Fruit fly (Drosophila melanogaster) whole organism, prepupa: ENCODE measurements around the gene stc.

Experiments used
- CG10631 ChIP-seq: fragments of 200-800 bp; sonication (Bioruptor generic); optimal IDR thresholded peaks from 2 replicates; lab custom pipeline; 2016; ENCODE audit warnings: missing biosample characterization, missing genetic modification characterization
- CG11762 ChIP-seq: fragments of 200-800 bp; sonication (Bioruptor generic); optimal IDR thresholded peaks from 3 replicates; lab custom pipeline; 2016; ENCODE audit warnings: missing biosample characterization, missing genetic modification characterization; ENCODE audit not compliant: insufficient read depth
- CG31627 ChIP-seq: fragments of 200-800 bp; sonication (Bioruptor generic); optimal IDR thresholded peaks from 3 replicates; lab custom pipeline; 2016; ENCODE audit warnings: missing biosample characterization, missing genetic modification characterization
- CG34406 ChIP-seq: fragments of 200-800 bp; sonication (Bioruptor generic); optimal IDR thresholded peaks from 3 replicates; lab custom pipeline; 2016; ENCODE audit warnings: missing biosample characterization, missing genetic modification characterization
- CG6808 ChIP-seq: fragments of 200-800 bp; sonication (Bioruptor generic); optimal IDR thresholded peaks from 3 replicates; lab custom pipeline; 2017; ENCODE audit warnings: missing biosample characterization, missing genetic modification characterization, mild to moderate bottlenecking, moderate library complexity, missing genetic modification reagents
- CG6854 ChIP-seq: fragments of 200-800 bp; sonication (Bioruptor generic); optimal IDR thresholded peaks from 2 replicates; lab custom pipeline; 2017; ENCODE audit warnings: missing biosample characterization, mild to moderate bottlenecking, missing genetic modification characterization
- CG7368 ChIP-seq: fragments of 200-800 bp; sonication (Bioruptor generic); optimal IDR thresholded peaks from 3 replicates; lab custom pipeline; 2016; ENCODE audit warnings: missing biosample characterization, missing genetic modification characterization
- CG8119 ChIP-seq: fragments of 200-800 bp; sonication (Bioruptor generic); IDR thresholded peaks from 3 replicates; pipeline ENCODE4 v1.3.6; 2022; ENCODE audit warnings: missing biosample characterization, missing genetic modification characterization
- CG8319 ChIP-seq: fragments of 200-800 bp; sonication (Bioruptor generic); optimal IDR thresholded peaks from 3 replicates; lab custom pipeline; 2016; ENCODE audit warnings: missing biosample characterization, missing genetic modification characterization
- CG9139 ChIP-seq: fragments of 200-800 bp; sonication (Bioruptor generic); optimal IDR thresholded peaks from 3 replicates; lab custom pipeline; 2017; ENCODE audit warnings: missing biosample characterization, mild to moderate bottlenecking, missing genetic modification characterization
- Eip75B ChIP-seq: fragments of 200-800 bp; sonication (Bioruptor generic); optimal IDR thresholded peaks from 3 replicates; lab custom pipeline; 2016; ENCODE audit warnings: missing biosample characterization, missing genetic modification characterization
- Eip78C ChIP-seq: fragments of 200-800 bp; sonication (Bioruptor generic); peaks from one replicate; lab custom pipeline; 2016; ENCODE audit warnings: missing biosample characterization, missing genetic modification characterization
- Ets21C ChIP-seq: fragments of 200-800 bp; sonication (Bioruptor generic); optimal IDR thresholded peaks from 3 replicates; lab custom pipeline; 2016; ENCODE audit warnings: missing biosample characterization, missing genetic modification characterization
- Hr38 ChIP-seq: sonication (Bioruptor generic); optimal IDR thresholded peaks from 2 replicates; lab custom pipeline; 2016; ENCODE audit warnings: missing biosample characterization, missing genetic modification characterization
- Hr39 ChIP-seq: fragments of 200-800 bp; sonication (Bioruptor generic); optimal IDR thresholded peaks from 2 replicates; lab custom pipeline; 2016; ENCODE audit warnings: missing biosample characterization, missing genetic modification characterization
- Hr4 ChIP-seq: fragments of 200-800 bp; sonication (Bioruptor generic); optimal IDR thresholded peaks from 3 replicates; lab custom pipeline; 2016; ENCODE audit warnings: missing biosample characterization, missing genetic modification characterization
- Lpt ChIP-seq: fragments of 200-800 bp; sonication (Bioruptor generic); optimal IDR thresholded peaks from 3 replicates; lab custom pipeline; 2016; ENCODE audit warnings: missing biosample characterization, missing genetic modification characterization
- Met ChIP-seq: fragments of 200-800 bp; sonication (Bioruptor generic); optimal IDR thresholded peaks from 3 replicates; lab custom pipeline; 2016; ENCODE audit warnings: missing biosample characterization, missing genetic modification characterization
- OdsH ChIP-seq: fragments of 200-800 bp; sonication (Bioruptor generic); optimal IDR thresholded peaks from 3 replicates; lab custom pipeline; 2016; ENCODE audit warnings: missing biosample characterization, missing genetic modification characterization
- Smox ChIP-seq: fragments of 200-800 bp; sonication (Bioruptor generic); optimal IDR thresholded peaks from 3 replicates; lab custom pipeline; 2016; ENCODE audit warnings: missing biosample characterization, missing genetic modification characterization
- Sox14 ChIP-seq: fragments of 200-800 bp; sonication (Bioruptor generic); optimal IDR thresholded peaks from 3 replicates; lab custom pipeline; 2016; ENCODE audit warnings: missing biosample characterization, missing genetic modification characterization
- achi ChIP-seq: fragments of 200-800 bp; sonication (Bioruptor generic); optimal IDR thresholded peaks from 3 replicates; lab custom pipeline; 2016; ENCODE audit warnings: missing biosample characterization, missing genetic modification characterization
- acj6 ChIP-seq: fragments of 200-800 bp; sonication (Bioruptor generic); optimal IDR thresholded peaks from 3 replicates; lab custom pipeline; 2016; ENCODE audit warnings: missing biosample characterization, missing genetic modification characterization
- cyc ChIP-seq: fragments of 200-800 bp; sonication (Bioruptor generic); optimal IDR thresholded peaks from 3 replicates; lab custom pipeline; 2016; ENCODE audit warnings: missing biosample characterization, missing genetic modification characterization
- dac ChIP-seq: fragments of 200-800 bp; sonication (Bioruptor generic); optimal IDR thresholded peaks from 2 replicates; lab custom pipeline; 2017; ENCODE audit warnings: missing biosample characterization, mild to moderate bottlenecking, missing genetic modification characterization
- eg ChIP-seq: fragments of 200-800 bp; sonication (Bioruptor generic); IDR thresholded peaks from 3 replicates; pipeline ENCODE4 v1.3.6; 2022; ENCODE audit warnings: missing biosample characterization, missing genetic modification characterization
- fkh ChIP-seq: fragments of 200-800 bp; sonication (Bioruptor generic); optimal IDR thresholded peaks from 3 replicates; lab custom pipeline; 2017; ENCODE audit warnings: missing biosample characterization, mild to moderate bottlenecking, missing genetic modification characterization, moderate library complexity
- lz ChIP-seq: fragments of 200-800 bp; sonication (Bioruptor generic); optimal IDR thresholded peaks from 3 replicates; lab custom pipeline; 2016; ENCODE audit warnings: missing biosample characterization, missing genetic modification characterization
- net ChIP-seq: fragments of 200-800 bp; sonication (Bioruptor generic); optimal IDR thresholded peaks from 3 replicates; lab custom pipeline; 2016; ENCODE audit warnings: missing biosample characterization, missing genetic modification characterization
- pdm3 ChIP-seq: fragments of 200-800 bp; sonication (Bioruptor generic); optimal IDR thresholded peaks from 3 replicates; lab custom pipeline; 2016; ENCODE audit warnings: missing biosample characterization, missing genetic modification characterization
- salr ChIP-seq, 2 experiments: fragments of 200-800 bp; sonication (Bioruptor generic); optimal IDR thresholded peaks; 3 replicates each; lab custom pipeline; 2016 to 2018; ENCODE audit warnings: missing biosample characterization in 2 of 2, missing genetic modification characterization in 2 of 2, mild to moderate bottlenecking in 1 of 2
- spab ChIP-seq: fragments of 200-800 bp; sonication (Bioruptor generic); optimal IDR thresholded peaks from 2 replicates; lab custom pipeline; 2017; ENCODE audit warnings: missing biosample characterization, mild to moderate bottlenecking, missing genetic modification characterization, missing genetic modification reagents
- ss ChIP-seq, 2 experiments: fragments of 200-800 bp; sonication (Bioruptor generic); optimal IDR thresholded peaks; 2 replicates in 1 of 2; 3 replicates in 1 of 2; lab custom pipeline; 2017 to 2018; ENCODE audit warnings: mild to moderate bottlenecking in 2 of 2, missing biosample characterization in 2 of 2, missing genetic modification characterization in 2 of 2, moderate library complexity in 1 of 2
- svp ChIP-seq: fragments of 200-800 bp; sonication (Bioruptor generic); peaks from one replicate; lab custom pipeline; 2016; ENCODE audit warnings: missing biosample characterization, missing genetic modification characterization
- vri ChIP-seq: fragments of 200-800 bp; sonication (Bioruptor generic); optimal IDR thresholded peaks from 3 replicates; lab custom pipeline; 2016; ENCODE audit warnings: missing biosample characterization, mild to moderate bottlenecking, missing genetic modification characterization

The stc gene

DNA sequence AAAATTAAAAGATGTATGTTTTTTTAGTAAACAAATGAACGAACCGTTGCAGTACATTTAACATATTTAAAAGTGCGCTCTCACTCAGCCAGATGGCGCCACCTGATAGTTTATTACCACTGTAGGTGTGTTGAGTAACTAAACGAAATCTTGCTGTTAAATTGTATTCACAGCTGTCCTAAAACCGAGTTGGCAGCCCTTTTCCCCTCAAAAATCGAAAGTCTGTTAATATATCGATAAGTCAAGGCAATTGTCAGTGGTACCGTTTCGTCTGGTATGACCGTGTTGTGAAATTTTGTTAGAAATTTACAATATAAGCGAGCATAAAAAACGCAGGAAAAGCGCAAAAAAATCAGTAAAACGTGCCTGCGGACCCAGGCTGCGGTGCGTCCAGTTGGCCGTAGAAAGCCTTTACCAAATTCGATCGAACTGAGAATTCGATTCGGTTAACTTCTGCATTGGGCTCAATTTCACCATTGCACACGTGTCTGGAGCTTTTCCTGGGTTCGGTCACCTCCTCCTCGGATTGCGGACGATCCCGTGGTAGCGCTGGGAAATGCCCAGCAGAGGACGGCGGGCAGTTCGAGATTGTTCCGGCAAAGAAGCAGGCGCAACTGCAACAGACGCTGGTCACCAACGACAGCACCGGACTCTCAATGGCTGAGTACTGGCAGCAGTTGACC lies at the start of gene stc (continued):
- TF ChIP-seq CG11762 (GFP tag; lab: Kevin White, UChicago) = no peak
- TF ChIP-seq Met (GFP tag; lab: Kevin White, UChicago) = peak; percentile 20
- TF ChIP-seq net (GFP tag; lab: Kevin White, UChicago) = no peak
- TF ChIP-seq, all 60 proteins: peak for 17

DNA sequence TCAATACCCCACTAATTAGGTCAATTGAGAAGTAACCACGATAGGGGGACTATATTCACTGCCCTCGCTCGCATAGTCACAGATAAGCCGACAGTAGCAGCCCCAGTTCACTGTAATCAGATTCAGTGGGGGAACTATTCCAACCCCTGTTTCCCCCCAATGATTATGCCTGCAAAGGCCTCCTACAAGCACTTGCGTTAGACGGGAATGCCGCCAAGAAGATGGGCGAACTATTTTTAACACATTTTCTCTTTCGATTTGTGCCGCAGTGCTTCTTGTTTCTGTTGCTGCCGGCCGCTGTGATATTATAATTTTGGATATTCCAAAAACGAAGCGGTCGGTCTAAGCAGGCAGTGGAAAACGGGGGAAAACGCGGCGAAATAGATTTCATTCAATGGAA lies 47.6 kb upstream of the stc start:
- TF ChIP-seq CG31627 (GFP tag; lab: Kevin White, UChicago) = no peak
- peak; percentile 36 for TF ChIP-seq Eip78C (GFP tag; lab: Kevin White, UChicago)

DNA sequence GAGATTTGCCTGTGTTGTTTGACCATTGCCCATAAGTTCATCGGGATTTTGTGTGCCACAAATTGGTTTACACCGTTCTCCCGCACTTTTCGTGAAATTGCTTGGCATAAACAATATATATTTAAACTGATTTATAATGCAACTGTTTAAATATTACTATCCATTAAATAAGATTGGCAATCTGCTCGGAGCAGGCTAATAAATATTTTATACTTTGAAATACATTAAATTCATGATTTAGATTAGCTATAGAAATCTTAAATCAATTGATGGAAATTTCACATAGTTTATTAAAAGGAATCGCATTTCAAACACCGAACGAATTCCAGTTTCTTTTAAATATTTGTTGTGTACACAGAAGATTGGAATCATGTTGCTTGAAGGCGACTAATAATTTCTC lies 47.1 kb upstream of the stc start:
- TF ChIP-seq CG34406 (GFP tag; lab: Kevin White, UChicago) = no peak
- peak; percentile 24 for TF ChIP-seq Eip78C (GFP tag; lab: Kevin White, UChicago)
- no peak for TF ChIP-seq Sox14 (GFP tag; lab: Kevin White, UChicago)
- TF ChIP-seq Hr4 (GFP tag; lab: Kevin White, UChicago) = no peak

DNA sequence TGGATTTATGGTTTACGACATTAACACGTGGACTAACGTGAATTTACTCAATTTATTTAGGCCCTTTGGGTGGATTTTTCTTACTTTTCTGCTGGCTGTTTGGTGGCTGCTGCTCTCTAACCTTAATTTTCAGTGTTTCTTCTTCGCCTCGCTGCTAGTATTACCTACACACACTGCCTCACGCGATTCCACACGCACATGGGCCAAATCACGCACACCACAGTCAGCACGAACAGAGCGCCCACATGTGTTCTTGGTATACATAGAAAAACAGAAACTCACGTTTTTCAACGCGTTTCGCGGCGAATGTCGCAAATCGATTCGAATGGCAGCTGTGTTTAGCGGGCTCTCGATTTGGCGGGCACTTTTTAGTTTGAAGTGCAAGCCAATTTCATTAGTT lies 45.4 kb upstream of the stc start:
- TF ChIP-seq Eip78C (GFP tag; lab: Kevin White, UChicago) = peak; percentile 48
- no peak for TF ChIP-seq OdsH (GFP tag; lab: Kevin White, UChicago)
- TF ChIP-seq cyc = no peak
- peak; percentile 93 for TF ChIP-seq svp (GFP tag; lab: Kevin White, UChicago)
- TF ChIP-seq CG8119 (GFP tag; lab: Robert Waterston, UW) = no peak
- peak in 1 of 2 experiments; percentile 83 for TF ChIP-seq ss (GFP tag; optimal IDR thresholded peaks at IDR 0.05; lab: Kevin White, UChicago)
- no peak for TF ChIP-seq achi (GFP tag; lab: Kevin White, UChicago)
- TF ChIP-seq spab = no peak
- TF ChIP-seq pdm3 = no peak
- no peak for TF ChIP-seq Smox (GFP tag; lab: Kevin White, UChicago)
- TF ChIP-seq net (GFP tag; lab: Kevin White, UChicago) = no peak
- TF ChIP-seq Ets21C (GFP tag; lab: Kevin White, UChicago) = no peak
- peak; percentile 64 for TF ChIP-seq vri
- TF ChIP-seq Hr39 = no peak
- TF ChIP-seq CG7368 = no peak
- TF ChIP-seq lz (GFP tag; lab: Kevin White, UChicago) = no peak
- TF ChIP-seq eg (GFP tag; lab: Robert Waterston, UW) = no peak
- no peak for TF ChIP-seq dac (GFP tag; lab: Kevin White, UChicago)
- peak; percentile 48 for TF ChIP-seq Sox14 (GFP tag; lab: Kevin White, UChicago)
- TF ChIP-seq CG8319 = no peak
- TF ChIP-seq Eip75B = peak; percentile 20
- TF ChIP-seq fkh (GFP tag; lab: Kevin White, UChicago) = peak; percentile 74
- TF ChIP-seq acj6 (GFP tag; lab: Kevin White, UChicago) = no peak
- TF ChIP-seq salr (GFP tag; optimal IDR thresholded peaks at IDR 0.05; lab: Kevin White, UChicago) = no peak
- TF ChIP-seq CG34406 (GFP tag; lab: Kevin White, UChicago) = no peak

DNA sequence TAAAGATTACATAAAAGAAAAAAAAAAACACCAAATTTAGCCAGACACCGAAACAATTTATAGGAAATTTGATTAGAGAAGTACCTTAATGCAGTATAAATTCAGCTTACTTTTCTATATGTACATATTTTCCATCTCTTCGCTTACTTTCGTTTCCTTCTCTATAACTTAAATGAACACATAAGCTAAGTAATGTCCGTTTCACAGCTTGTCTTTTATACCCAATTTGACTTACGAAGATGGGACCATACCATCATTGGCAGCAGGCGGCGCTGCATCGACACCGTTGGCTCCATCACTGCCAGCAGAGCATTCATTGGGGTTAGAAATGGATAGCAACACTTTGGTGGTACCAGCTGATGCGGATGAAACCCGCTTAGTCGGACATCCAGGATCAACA lies 43.1 kb upstream of the stc start, which contains the start of gene vig:
Gene vig, minus strand, starts transcription at position 101 of the 400 bp plus-strand sequence.
- TF ChIP-seq Met (GFP tag; lab: Kevin White, UChicago) (no peak), Ets21C (GFP tag; lab: Kevin White, UChicago) (no peak), Hr38 (GFP tag; lab: Kevin White, UChicago) (no peak), CG6808 (GFP tag; lab: Kevin White, UChicago) (no peak), achi (GFP tag; lab: Kevin White, UChicago) (no peak), CG6854 (GFP tag; lab: Kevin White, UChicago) (no peak), CG7368 (no peak), pdm3 (no peak), Lpt (GFP tag; lab: Kevin White, UChicago) (no peak), CG9139 (GFP tag; lab: Kevin White, UChicago) (no peak), ss (GFP tag; optimal IDR thresholded peaks at IDR 0.05; lab: Kevin White, UChicago) (no peak), net (GFP tag; lab: Kevin White, UChicago) (no peak), CG10631 (no peak)
